ENCODE assay signal across 1 fruit fly cellular context in the genomic region with DNA sequence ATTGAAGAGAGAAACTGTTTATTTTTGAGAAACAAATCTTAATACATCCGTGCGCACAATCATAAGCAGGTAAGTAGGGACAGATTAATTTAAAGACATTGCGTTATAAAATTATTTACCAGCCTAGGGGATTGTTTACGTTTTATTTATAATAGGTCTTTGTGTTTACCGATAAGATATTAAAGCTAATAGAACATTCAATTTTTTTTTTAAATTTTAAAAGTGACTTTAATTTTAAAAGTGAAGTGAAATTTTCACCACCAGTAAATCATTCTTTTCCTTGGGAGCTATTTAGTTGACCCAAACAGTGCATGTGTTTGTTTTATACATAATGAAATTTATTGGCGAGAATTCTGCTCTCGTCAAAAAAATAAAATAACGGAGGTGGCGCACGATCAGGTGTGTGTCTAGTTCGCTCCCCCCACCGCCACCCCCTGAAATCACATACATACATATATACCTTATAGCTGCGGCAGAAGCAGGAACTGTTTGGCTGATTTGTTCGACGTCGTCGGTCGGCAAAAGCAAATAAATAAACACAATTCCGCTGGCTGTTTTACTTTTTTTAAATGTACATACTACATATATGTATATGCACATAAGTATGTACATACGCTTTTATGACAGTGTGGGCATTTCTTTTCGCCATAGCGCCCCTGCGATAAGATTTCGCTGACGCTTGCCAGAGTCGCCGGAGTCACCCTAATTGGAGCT.
TF ChIP-seq lines count a peak whose summit lies in the region.

No protein-coding gene starts in this region.

TF ChIP-seq in whole organism, embryonic, 481 proteins besides CTCF, POLR2A, EP300 and RAD21 (continued from another document):
- TF ChIP-seq Mes4 (GFP tag; optimal IDR thresholded peaks at IDR 0.05; lab: Kevin White, UChicago): no peak
